Worm (Caenorhabditis elegans) whole organism, midembryonic: Measurements from ENCODE around the gene M03A8.3.

ENCODE experiments used
- cog-1 ChIP-seq: sonication (generic microtip); optimal IDR thresholded peaks from 2 replicates; lab custom pipeline; 2016; ENCODE audit warnings: missing genetic modification characterization, missing compliant biosample characterization
- flt-1 ChIP-seq: fragments of 200-800 bp; sonication (Bioruptor generic); IDR thresholded peaks from 2 replicates; pipeline ENCODE4 v1.3.6; 2022; ENCODE audit warnings: missing genetic modification characterization, missing compliant biosample characterization
- med-1 ChIP-seq: sonication (generic microtip); optimal IDR thresholded peaks from 2 replicates; lab custom pipeline; 2017; ENCODE audit warnings: missing genetic modification characterization, mild to moderate bottlenecking, missing compliant biosample characterization, antibody characterized with exemption, missing genetic modification reagents; ENCODE audit not compliant: insufficient read depth
- tab-1 ChIP-seq: fragments of 200-800 bp; sonication (Bioruptor generic); IDR thresholded peaks from 2 replicates; pipeline ENCODE4 v1.3.6; 2022; ENCODE audit warnings: missing genetic modification characterization, missing compliant biosample characterization
- ztf-29 ChIP-seq: fragments of 200-800 bp; sonication (Bioruptor generic); IDR thresholded peaks from 2 replicates; pipeline ENCODE4 v1.3.6; 2022; ENCODE audit warnings: missing genetic modification reagents, missing genetic modification characterization, missing compliant biosample characterization

- TF ChIP-seq ztf-29 (GFP tag; lab: Robert Waterston, UW) (no peak), cog-1 (no peak), flt-1 (no peak), med-1 (no peak), tab-1 (GFP tag; lab: Robert Waterston, UW) (no peak)
These were observed 9.4 kb upstream of the M03A8.3 start for ce11 chrX:6790457-6790856.
